Worm (Caenorhabditis elegans) whole organism, young adult: ENCODE measurements around the gene taf-2.

ENCODE experiments used
- B0261.1 ChIP-seq: sonication (generic microtip); optimal IDR thresholded peaks from 2 replicates; lab custom pipeline; 2016; ENCODE audit warnings: mild to moderate bottlenecking, missing genetic modification characterization, moderate library complexity, missing compliant biosample characterization
- C06A6.2 ChIP-seq: fragments of 200-800 bp; sonication (Bioruptor generic); conservative IDR thresholded peaks from 2 replicates; pipeline ENCODE4 v1.3.6; 2022; ENCODE audit warnings: missing genetic modification characterization, missing compliant biosample characterization
- D2030.7 ChIP-seq: fragments of 200-800 bp; sonication (Bioruptor generic); IDR thresholded peaks from 2 replicates; pipeline ENCODE4 v1.3.6; 2022; ENCODE audit warnings: missing genetic modification reagents, missing genetic modification characterization, missing compliant biosample characterization
- F22D6.2 ChIP-seq: sonication (generic microtip); optimal IDR thresholded peaks from 2 replicates; lab custom pipeline; 2016; ENCODE audit warnings: mild to moderate bottlenecking, missing genetic modification characterization, missing compliant biosample characterization
- F52B5.7 ChIP-seq: sonication (generic microtip); optimal IDR thresholded peaks from 2 replicates; lab custom pipeline; 2016; ENCODE audit warnings: mild to moderate bottlenecking, missing genetic modification characterization, missing compliant biosample characterization
- F55B11.4 ChIP-seq: sonication (generic microtip); optimal IDR thresholded peaks from 2 replicates; lab custom pipeline; 2016; ENCODE audit warnings: missing compliant biosample characterization, missing genetic modification characterization, borderline replicate concordance; ENCODE audit not compliant: insufficient read depth
- atf-7 ChIP-seq: sonication (generic microtip); optimal IDR thresholded peaks from 2 replicates; lab custom pipeline; 2017; ENCODE audit warnings: mild to moderate bottlenecking, missing genetic modification characterization, missing compliant biosample characterization
- athp-1 ChIP-seq: sonication (generic microtip); optimal IDR thresholded peaks from 2 replicates; lab custom pipeline; 2017; ENCODE audit warnings: mild to moderate bottlenecking, missing genetic modification characterization, missing compliant biosample characterization
- attf-5 ChIP-seq: fragments of 200-800 bp; sonication (Bioruptor generic); optimal IDR thresholded peaks from 2 replicates; lab custom pipeline; 2018; ENCODE audit warnings: mild to moderate bottlenecking, missing genetic modification characterization, missing compliant biosample characterization
- bed-1 ChIP-seq: fragments of 200-800 bp; sonication (Bioruptor generic); IDR thresholded peaks from 2 replicates; pipeline ENCODE4 v1.3.6; 2022; ENCODE audit warnings: missing genetic modification reagents, missing genetic modification characterization, missing compliant biosample characterization
- cebp-1 ChIP-seq, 2 experiments: fragments of 200-800 bp in 1 of 2; sonication (Bioruptor generic) in 1 of 2; sonication (generic microtip) in 1 of 2; IDR thresholded peaks in 1 of 2; optimal IDR thresholded peaks in 1 of 2; 2 replicates each; pipeline versions ENCODE4 v1.3.6 to Lab custom; 2017 to 2022; ENCODE audit warnings: missing compliant biosample characterization in 2 of 2, missing genetic modification characterization in 2 of 2, mild to moderate bottlenecking in 1 of 2, missing genetic modification reagents in 1 of 2, moderate library complexity in 1 of 2
- ceh-27 ChIP-seq: fragments of 200-800 bp; sonication (Bioruptor generic); optimal IDR thresholded peaks from 2 replicates; lab custom pipeline; 2018; ENCODE audit warnings: mild to moderate bottlenecking, missing genetic modification characterization, moderate library complexity, missing compliant biosample characterization
- ceh-79 ChIP-seq: sonication (generic microtip); optimal IDR thresholded peaks from 2 replicates; lab custom pipeline; 2017; ENCODE audit warnings: mild to moderate bottlenecking, missing genetic modification characterization, missing compliant biosample characterization
- dox-1 ChIP-seq: fragments of 200-800 bp; sonication (Bioruptor generic); IDR thresholded peaks from 2 replicates; pipeline ENCODE4 v1.3.6; 2022; ENCODE audit warnings: missing genetic modification reagents, missing genetic modification characterization, missing compliant biosample characterization
- efl-1 ChIP-seq: fragments of 150-350 bp; optimal IDR thresholded peaks from 2 replicates; lab custom pipeline; 2014; ENCODE audit warnings: missing biosample characterization, missing genetic modification reagents, missing genetic modification characterization
- egrh-3 ChIP-seq: fragments of 200-800 bp; sonication (Bioruptor generic); IDR thresholded peaks from 2 replicates; pipeline ENCODE4 v1.3.6; 2022; ENCODE audit warnings: missing genetic modification reagents, missing genetic modification characterization, missing compliant biosample characterization
- ekl-4 ChIP-seq: fragments of 200-800 bp; sonication (Bioruptor generic); IDR thresholded peaks from 2 replicates; pipeline ENCODE4 v1.3.6; 2022; ENCODE audit warnings: missing genetic modification reagents, missing genetic modification characterization, missing compliant biosample characterization
- ets-4 ChIP-seq: fragments of 200-800 bp; sonication (Bioruptor generic); optimal IDR thresholded peaks from 2 replicates; lab custom pipeline; 2018; ENCODE audit warnings: mild to moderate bottlenecking, missing genetic modification characterization, missing compliant biosample characterization
- hlh-12 ChIP-seq: sonication (generic microtip); optimal IDR thresholded peaks from 2 replicates; lab custom pipeline; 2016; ENCODE audit warnings: missing genetic modification characterization, missing compliant biosample characterization
- hmg-20 ChIP-seq: fragments of 200-800 bp; sonication (Bioruptor generic); IDR thresholded peaks from 2 replicates; pipeline ENCODE4 v1.3.6; 2022; ENCODE audit warnings: missing genetic modification reagents, missing genetic modification characterization, missing compliant biosample characterization
- let-526 ChIP-seq: fragments of 200-800 bp; sonication (Bioruptor generic); IDR thresholded peaks from 2 replicates; pipeline ENCODE4 v1.3.6; 2022; ENCODE audit warnings: missing genetic modification reagents, missing genetic modification characterization, missing compliant biosample characterization
- lin-40 ChIP-seq: sonication (generic microtip); optimal IDR thresholded peaks from 2 replicates; lab custom pipeline; 2016; ENCODE audit warnings: missing genetic modification characterization, mild to moderate bottlenecking, missing compliant biosample characterization, missing genotype, missing genetic modification reagents
- lin-54 ChIP-seq: fragments of 200-800 bp; sonication (Bioruptor generic); optimal IDR thresholded peaks from 2 replicates; lab custom pipeline; 2018; ENCODE audit warnings: mild to moderate bottlenecking, missing genetic modification characterization, missing compliant biosample characterization
- mcd-1 ChIP-seq: fragments of 200-800 bp; sonication (Bioruptor generic); IDR thresholded peaks from 2 replicates; pipeline ENCODE4 v1.3.6; 2022; ENCODE audit warnings: missing genetic modification reagents, missing genetic modification characterization, missing compliant biosample characterization
- mxl-1 ChIP-seq: sonication (generic microtip); optimal IDR thresholded peaks from 2 replicates; lab custom pipeline; 2016; ENCODE audit warnings: missing genetic modification characterization, missing compliant biosample characterization
- nfya-1 ChIP-seq: sonication (generic microtip); optimal IDR thresholded peaks from 2 replicates; lab custom pipeline; 2017; ENCODE audit warnings: antibody characterized with exemption, missing compliant biosample characterization, missing genetic modification characterization, borderline replicate concordance; ENCODE audit not compliant: insufficient read depth
- nfya-2 ChIP-seq: fragments of 200-800 bp; sonication (Bioruptor generic); IDR thresholded peaks from 2 replicates; pipeline ENCODE4 v1.3.6; 2022; ENCODE audit warnings: missing genetic modification reagents, missing genetic modification characterization, missing compliant biosample characterization
- nfyb-1 ChIP-seq: fragments of 200-800 bp; sonication (Bioruptor generic); IDR thresholded peaks from 2 replicates; pipeline ENCODE4 v1.3.6; 2022; ENCODE audit warnings: missing genetic modification reagents, missing genetic modification characterization, missing compliant biosample characterization
- nhr-80 ChIP-seq: sonication (generic microtip); optimal IDR thresholded peaks from 2 replicates; lab custom pipeline; 2016; ENCODE audit warnings: missing genetic modification characterization, missing compliant biosample characterization
- pbrm-1 ChIP-seq: fragments of 200-800 bp; sonication (Bioruptor generic); IDR thresholded peaks from 2 replicates; pipeline ENCODE4 v1.3.6; 2022; ENCODE audit warnings: missing genetic modification reagents, missing genetic modification characterization, missing compliant biosample characterization
- pha-4 ChIP-seq: fragments of 150-350 bp; sonication (generic microtip); optimal IDR thresholded peaks from 2 replicates; lab custom pipeline; 2014; ENCODE audit warnings: missing biosample characterization, missing genetic modification reagents, missing genetic modification characterization
- rec-8 ChIP-seq, 2 experiments: sonication (generic microtip); optimal IDR thresholded peaks; 2 replicates each; lab custom pipeline; 2016; ENCODE audit warnings: mild to moderate bottlenecking in 2 of 2, missing genetic modification characterization in 2 of 2, missing genetic modification reagents in 2 of 2, missing genotype in 2 of 2, missing biosample characterization in 1 of 2, missing compliant biosample characterization in 1 of 2, moderate library complexity in 1 of 2
- repo-1 ChIP-seq: sonication (generic microtip); optimal IDR thresholded peaks from 2 replicates; lab custom pipeline; 2017; ENCODE audit warnings: mild to moderate bottlenecking, missing genetic modification characterization, missing compliant biosample characterization
- snpc-1.1 ChIP-seq: sonication (generic microtip); optimal IDR thresholded peaks from 2 replicates; lab custom pipeline; 2017; ENCODE audit warnings: missing genetic modification characterization, mild to moderate bottlenecking, missing compliant biosample characterization, antibody characterized with exemption, moderate library complexity, missing genotype, missing genetic modification reagents; ENCODE audit not compliant: insufficient read depth
- snpc-3.4 ChIP-seq: sonication (generic microtip); optimal IDR thresholded peaks from 2 replicates; lab custom pipeline; 2017; ENCODE audit warnings: missing genetic modification characterization, mild to moderate bottlenecking, missing compliant biosample characterization, antibody characterized with exemption, moderate library complexity, missing genotype, missing genetic modification reagents
- snpc-4 ChIP-seq, 5 experiments: fragments of 150-350 bp in 1 of 5; sonication (generic microtip) in 4 of 5; optimal IDR thresholded peaks; 2 replicates each; lab custom pipeline; 2014 to 2018; ENCODE audit warnings: missing genetic modification characterization in 5 of 5, missing biosample characterization in 3 of 5, antibody characterized with exemption in 2 of 5, mild to moderate bottlenecking in 2 of 5, missing compliant biosample characterization in 2 of 5, missing genotype in 2 of 5, moderate library complexity in 2 of 5, missing genetic modification reagents in 1 of 5
- sptf-2 ChIP-seq: fragments of 200-800 bp; sonication (Bioruptor generic); optimal IDR thresholded peaks from 2 replicates; lab custom pipeline; 2018; ENCODE audit warnings: mild to moderate bottlenecking, missing genetic modification characterization, missing compliant biosample characterization
- tbp1 ChIP-seq: fragments of 200-800 bp; sonication (Bioruptor generic); optimal IDR thresholded peaks from 2 replicates; lab custom pipeline; 2018; ENCODE audit warnings: mild to moderate bottlenecking, missing genetic modification characterization, missing compliant biosample characterization
- tlf-1 ChIP-seq: fragments of 200-800 bp; sonication (Bioruptor generic); optimal IDR thresholded peaks from 2 replicates; lab custom pipeline; 2018; ENCODE audit warnings: mild to moderate bottlenecking, missing genetic modification characterization, missing compliant biosample characterization
- unc-130 ChIP-seq: sonication (generic microtip); optimal IDR thresholded peaks from 2 replicates; lab custom pipeline; 2016; ENCODE audit warnings: missing genetic modification reagents, missing genetic modification characterization, missing compliant biosample characterization
- xnd-1 ChIP-seq: sonication (generic microtip); optimal IDR thresholded peaks from 2 replicates; lab custom pipeline; 2016; ENCODE audit warnings: missing genotype, missing genetic modification reagents, missing genetic modification characterization, missing compliant biosample characterization
- zim-3 ChIP-seq: sonication (generic microtip); optimal IDR thresholded peaks from 2 replicates; lab custom pipeline; 2017; ENCODE audit warnings: mild to moderate bottlenecking, missing genetic modification characterization, moderate library complexity, missing compliant biosample characterization
- ztf-22 ChIP-seq: fragments of 200-800 bp; sonication (Bioruptor generic); optimal IDR thresholded peaks from 2 replicates; lab custom pipeline; 2018; ENCODE audit warnings: mild to moderate bottlenecking, missing genetic modification characterization, moderate library complexity, missing compliant biosample characterization
- ztf-25 ChIP-seq: fragments of 200-800 bp; sonication (Bioruptor generic); IDR thresholded peaks from 2 replicates; pipeline ENCODE4 v1.3.6; 2022; ENCODE audit warnings: missing genetic modification reagents, missing genetic modification characterization, missing compliant biosample characterization
- ztf-26 ChIP-seq: sonication (generic microtip); optimal IDR thresholded peaks from 2 replicates; lab custom pipeline; 2017; ENCODE audit warnings: missing genetic modification characterization, missing compliant biosample characterization
- ztf-28 ChIP-seq: fragments of 200-800 bp; sonication (Bioruptor generic); IDR thresholded peaks from 2 replicates; pipeline ENCODE4 v1.3.6; 2022; ENCODE audit warnings: missing genetic modification reagents, missing genetic modification characterization, missing compliant biosample characterization
- ztf-3 ChIP-seq: fragments of 200-800 bp; sonication (Bioruptor generic); optimal IDR thresholded peaks from 2 replicates; lab custom pipeline; 2018; ENCODE audit warnings: mild to moderate bottlenecking, missing genetic modification characterization, missing compliant biosample characterization

Gene taf-2

DNA sequence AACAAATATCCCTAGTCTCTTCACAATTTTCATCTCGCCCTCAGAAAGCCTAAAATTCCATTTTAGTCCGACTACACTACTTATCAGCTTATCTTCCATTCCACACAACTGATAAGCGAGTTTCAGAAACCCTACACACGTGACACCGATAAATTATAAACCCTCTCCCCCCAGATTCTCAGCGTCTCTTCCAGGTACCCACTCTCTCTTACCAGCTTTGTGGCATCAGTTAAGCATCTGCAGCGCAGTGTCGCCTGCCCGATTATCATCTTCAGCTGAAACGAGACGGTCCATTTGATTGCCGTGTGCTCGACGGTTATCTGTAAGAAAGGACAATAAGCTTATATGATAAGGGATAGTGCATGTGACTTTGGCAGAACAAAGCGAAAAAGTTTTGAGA lies 18.4 kb upstream of the taf-2 start (continued):
- TF ChIP-seq mxl-1 (tag; lab: Kevin White, UChicago) (no peak), dox-1 (GFP tag; lab: Robert Waterston, UW) (peak; percentile 75), ztf-22 (GFP tag; lab: Kevin White, UChicago) (peak; percentile 84), tbp1 (GFP tag; lab: Kevin White, UChicago) (peak; percentile 50), ztf-26 (tag; lab: Kevin White, UChicago) (no peak), lin-54 (GFP tag; lab: Kevin White, UChicago) (peak; percentile 32), ztf-25 (GFP tag; lab: Robert Waterston, UW) (no peak), snpc-4 (GFP tag; optimal IDR thresholded peaks at IDR 0.05; lab: Kevin White, UChicago) (no peak), snpc-4 (tag; optimal IDR thresholded peaks at IDR 0.05; lab: Kevin White, UChicago) (peak in 3 of 4 experiments; percentile 12 to 33 (median 32)), mcd-1 (GFP tag; lab: Robert Waterston, UW) (peak; percentile 36; the same call in 1 of the 2 replicates), athp-1 (tag; lab: Kevin White, UChicago) (no peak), F55B11.4 (tag; lab: Kevin White, UChicago) (no peak), repo-1 (no peak), ztf-28 (GFP tag; lab: Robert Waterston, UW) (no peak), nfya-1 (tag; lab: Kevin White, UChicago) (no peak), nfya-2 (GFP tag; lab: Robert Waterston, UW) (no peak), atf-7 (peak; percentile 53), ztf-3 (GFP tag; lab: Kevin White, UChicago) (no peak), ets-4 (peak; percentile 95), hlh-12 (no peak), C06A6.2 (GFP tag; lab: Robert Waterston, UW) (0 out of 2 replicates have a peak, but pooled peaks have one; percentile 12), sptf-2 (GFP tag; lab: Kevin White, UChicago) (peak; percentile 44), ekl-4 (GFP tag; lab: Robert Waterston, UW) (no peak), pbrm-1 (GFP tag; lab: Robert Waterston, UW) (no peak), ceh-79 (tag; lab: Kevin White, UChicago) (no peak), F22D6.2 (tag; lab: Kevin White, UChicago) (peak; percentile 47), bed-1 (no peak), F52B5.7 (tag; lab: Kevin White, UChicago) (no peak), let-526 (GFP tag; lab: Robert Waterston, UW) (peak; percentile 38; the same call in 1 of the 2 replicates), unc-130 (GFP tag; lab: Kevin White, UChicago) (no peak), pha-4 (peak; percentile 52), tlf-1 (GFP tag; lab: Kevin White, UChicago) (peak; percentile 82), snpc-1.1 (no peak), rec-8 (tag; optimal IDR thresholded peaks at IDR 0.05; lab: Kevin White, UChicago) (no peak), nhr-80 (peak; percentile 95), efl-1 (GFP tag; lab: Kevin White, UChicago) (no peak), hmg-20 (GFP tag; lab: Robert Waterston, UW) (no peak), D2030.7 (GFP tag; lab: Robert Waterston, UW) (no peak), zim-3 (tag; lab: Kevin White, UChicago) (no peak), lin-40 (tag; lab: Kevin White, UChicago) (peak; percentile 23), attf-5 (GFP tag; lab: Kevin White, UChicago) (no peak), xnd-1 (tag; lab: Kevin White, UChicago) (no peak), cebp-1 (GFP tag; IDR thresholded peaks at IDR 0.05; lab: Robert Waterston, UW) (no peak), cebp-1 (tag; optimal IDR thresholded peaks at IDR 0.05; lab: Kevin White, UChicago) (peak; percentile 61), nfyb-1 (peak; percentile 74), ceh-27 (no peak), egrh-3 (GFP tag; lab: Robert Waterston, UW) (0 out of 2 replicates have a peak, but pooled peaks have one; percentile 33), B0261.1 (tag; lab: Kevin White, UChicago) (no peak), snpc-3.4 (tag; lab: Kevin White, UChicago) (no peak)
